Worm (Caenorhabditis elegans) whole organism, L4/young adult: ENCODE measurements around the gene ubxn-5.

Experiments
- W03F9.2 ChIP-seq: fragments of 150-350 bp; optimal IDR thresholded peaks from 2 replicates; lab custom pipeline; 2014; ENCODE audit warnings: missing biosample characterization, missing genetic modification characterization
- dao-5 ChIP-seq: sonication (generic microtip); optimal IDR thresholded peaks from 2 replicates; lab custom pipeline; 2016; ENCODE audit warnings: missing genotype, missing genetic modification characterization, moderate library complexity, missing compliant biosample characterization
- him-1 ChIP-seq: sonication (generic microtip); optimal IDR thresholded peaks from 2 replicates; lab custom pipeline; 2016; ENCODE audit warnings: missing genotype, missing genetic modification reagents, missing genetic modification characterization, missing compliant biosample characterization

DNA sequence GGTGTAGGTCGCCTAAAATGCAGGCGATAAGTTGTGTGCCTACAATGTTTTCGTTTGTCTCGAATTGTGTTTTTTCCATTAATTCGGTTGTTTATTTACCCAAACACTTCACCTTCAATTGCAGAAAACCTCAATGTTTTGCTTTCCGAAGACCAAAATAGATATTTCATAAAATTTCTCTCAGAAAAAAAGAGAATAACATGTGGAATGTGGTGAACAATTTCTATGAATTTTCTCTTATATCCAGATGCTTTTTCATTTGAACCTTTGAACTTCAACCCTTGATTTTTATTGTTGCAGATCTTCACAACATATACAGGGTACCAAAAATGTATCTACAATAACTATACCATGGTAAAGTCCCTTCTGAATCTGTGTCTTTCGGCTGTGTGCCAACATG lies 27.9 kb downstream of the ubxn-5 start, which contains the start of gene T01E8.1:
- TF ChIP-seq dao-5 (tag; lab: Kevin White, UChicago) (no peak), him-1 (tag; lab: Kevin White, UChicago) (no peak), W03F9.2 (tag; lab: Kevin White, UChicago) (no peak)
